Worm (Caenorhabditis elegans) whole organism, L1 larva: Measurements from ENCODE around the gene col-184.

ENCODE experiments used
- C34B4.2 ChIP-seq: sonication (generic microtip); optimal IDR thresholded peaks from 2 replicates; lab custom pipeline; 2017; ENCODE audit warnings: mild to moderate bottlenecking, missing genetic modification characterization, missing compliant biosample characterization
- aha-1 ChIP-seq: fragments of 150-350 bp; optimal IDR thresholded peaks from 2 replicates; lab custom pipeline; 2014; ENCODE audit warnings: missing biosample characterization, missing genetic modification characterization
- aly-2 ChIP-seq: fragments of 150-350 bp; optimal IDR thresholded peaks from 2 replicates; lab custom pipeline; 2014; ENCODE audit warnings: missing biosample characterization, missing genetic modification characterization
- ces-1 ChIP-seq: fragments of 150-350 bp; optimal IDR thresholded peaks from 2 replicates; lab custom pipeline; 2014; ENCODE audit warnings: missing biosample characterization, missing genetic modification reagents, missing genetic modification characterization
- egl-27 ChIP-seq, 2 experiments: fragments of 150-350 bp in 1 of 2; sonication (generic microtip); optimal IDR thresholded peaks; 3 replicates each; lab custom pipeline; 2017 to 2018; ENCODE audit warnings: missing biosample characterization in 2 of 2, missing genetic modification characterization in 2 of 2, missing genetic modification reagents in 2 of 2
- mdl-1 ChIP-seq, 2 experiments: fragments of 150-350 bp; optimal IDR thresholded peaks; 2 replicates each; lab custom pipeline; 2014 to 2017; ENCODE audit warnings: missing biosample characterization in 2 of 2, missing genetic modification characterization in 2 of 2, inconsistent platforms in 1 of 2
- mef-2 ChIP-seq: fragments of 150-350 bp; optimal IDR thresholded peaks from 2 replicates; lab custom pipeline; 2014; ENCODE audit warnings: missing biosample characterization, missing genetic modification characterization
- nhr-12 ChIP-seq: sonication (generic microtip); optimal IDR thresholded peaks from 2 replicates; lab custom pipeline; 2017; ENCODE audit warnings: missing biosample characterization, missing genetic modification characterization
- unc-62 ChIP-seq: fragments of 150-350 bp; optimal IDR thresholded peaks from 2 replicates; lab custom pipeline; 2014; ENCODE audit warnings: missing biosample characterization, missing genetic modification reagents, missing genetic modification characterization

ce11 chrX:13423340-13423739 lies 45.9 kb upstream of the col-184 start, which contains the start of gene fkh-3:
- TF ChIP-seq ces-1 (GFP tag; lab: Kevin White, UChicago) (no peak), aha-1 (tag; lab: Kevin White, UChicago) (no peak), mdl-1 (tag; optimal IDR thresholded peaks at IDR 0.05; lab: Kevin White, UChicago) (no peak), unc-62 (GFP tag; lab: Kevin White, UChicago) (no peak), nhr-12 (no peak), C34B4.2 (tag; lab: Kevin White, UChicago) (no peak), egl-27 (tag; optimal IDR thresholded peaks at IDR 0.05; lab: Kevin White, UChicago) (no peak), aly-2 (no peak), mef-2 (tag; lab: Kevin White, UChicago) (no peak)
